Worm (Caenorhabditis elegans) whole organism, young adult: Measurements from ENCODE around the gene B0218.5.

Source experiments
- B0019.2 ChIP-seq: fragments of 200-800 bp; sonication (Bioruptor generic); conservative IDR thresholded peaks from 2 replicates; pipeline ENCODE4 v1.3.6; 2022; ENCODE audit warnings: missing genetic modification reagents, missing genetic modification characterization, missing compliant biosample characterization
- B0261.1 ChIP-seq: sonication (generic microtip); optimal IDR thresholded peaks from 2 replicates; lab custom pipeline; 2016; ENCODE audit warnings: mild to moderate bottlenecking, missing genetic modification characterization, moderate library complexity, missing compliant biosample characterization
- F39B2.1 ChIP-seq: fragments of 200-800 bp; sonication (Bioruptor generic); IDR thresholded peaks from 2 replicates; pipeline ENCODE4 v1.3.6; 2022; ENCODE audit warnings: missing genetic modification reagents, missing genetic modification characterization, missing compliant biosample characterization
- F49E8.2 ChIP-seq: sonication (generic microtip); optimal IDR thresholded peaks from 3 replicates; lab custom pipeline; 2017; ENCODE audit warnings: missing genetic modification characterization, mild to moderate bottlenecking, missing compliant biosample characterization, antibody characterized with exemption, moderate library complexity; ENCODE audit not compliant: insufficient read depth
- F52B5.7 ChIP-seq: sonication (generic microtip); optimal IDR thresholded peaks from 2 replicates; lab custom pipeline; 2016; ENCODE audit warnings: mild to moderate bottlenecking, missing genetic modification characterization, missing compliant biosample characterization
- K11D2.4 ChIP-seq: fragments of 200-800 bp; sonication (Bioruptor generic); IDR thresholded peaks from 2 replicates; pipeline ENCODE4 v1.3.6; 2022; ENCODE audit warnings: missing genetic modification reagents, missing genetic modification characterization, missing compliant biosample characterization
- K12H6.12 ChIP-seq: fragments of 200-800 bp; sonication (Bioruptor generic); optimal IDR thresholded peaks from 2 replicates; lab custom pipeline; 2018; ENCODE audit warnings: mild to moderate bottlenecking, missing genetic modification characterization, missing compliant biosample characterization
- Y53G8AR.9 ChIP-seq: fragments of 200-800 bp; sonication (Bioruptor generic); conservative IDR thresholded peaks from 2 replicates; pipeline ENCODE4 v1.3.6; 2022; ENCODE audit warnings: missing genetic modification reagents, missing genetic modification characterization, missing compliant biosample characterization
- ZK185.1 ChIP-seq: sonication (generic microtip); optimal IDR thresholded peaks from 2 replicates; lab custom pipeline; 2016; ENCODE audit warnings: mild to moderate bottlenecking, missing genetic modification characterization, missing compliant biosample characterization; ENCODE audit not compliant: poor library complexity, severe bottlenecking
- ama-1 ChIP-seq, 3 experiments: fragments of 150-350 bp in 1 of 3; sonication (generic microtip) in 2 of 3; optimal IDR thresholded peaks; 2 replicates each; lab custom pipeline; 2014 to 2018; ENCODE audit warnings: missing biosample characterization in 2 of 3, missing genetic modification characterization in 2 of 3, missing genetic modification reagents in 2 of 3
- atf-7 ChIP-seq: sonication (generic microtip); optimal IDR thresholded peaks from 2 replicates; lab custom pipeline; 2017; ENCODE audit warnings: mild to moderate bottlenecking, missing genetic modification characterization, missing compliant biosample characterization
- attf-3 ChIP-seq: fragments of 200-800 bp; sonication (Bioruptor generic); conservative IDR thresholded peaks from 2 replicates; pipeline ENCODE4 v1.3.6; 2022; ENCODE audit warnings: missing genetic modification reagents, missing genetic modification characterization, missing compliant biosample characterization
- attf-5 ChIP-seq: fragments of 200-800 bp; sonication (Bioruptor generic); optimal IDR thresholded peaks from 2 replicates; lab custom pipeline; 2018; ENCODE audit warnings: mild to moderate bottlenecking, missing genetic modification characterization, missing compliant biosample characterization
- attf-6 ChIP-seq: fragments of 200-800 bp; sonication (Bioruptor generic); IDR thresholded peaks from 2 replicates; pipeline ENCODE4 v1.3.6; 2022; ENCODE audit warnings: missing genetic modification reagents, missing genetic modification characterization, missing compliant biosample characterization
- cebp-1 ChIP-seq, 2 experiments: fragments of 200-800 bp in 1 of 2; sonication (Bioruptor generic) in 1 of 2; sonication (generic microtip) in 1 of 2; IDR thresholded peaks in 1 of 2; optimal IDR thresholded peaks in 1 of 2; 2 replicates each; pipeline versions ENCODE4 v1.3.6 to Lab custom; 2017 to 2022; ENCODE audit warnings: missing compliant biosample characterization in 2 of 2, missing genetic modification characterization in 2 of 2, mild to moderate bottlenecking in 1 of 2, missing genetic modification reagents in 1 of 2, moderate library complexity in 1 of 2
- cebp-2 ChIP-seq: fragments of 200-800 bp; sonication (Bioruptor generic); IDR thresholded peaks from 2 replicates; pipeline ENCODE4 v1.3.6; 2022; ENCODE audit warnings: missing genetic modification characterization, missing compliant biosample characterization
- ceh-27 ChIP-seq: fragments of 200-800 bp; sonication (Bioruptor generic); optimal IDR thresholded peaks from 2 replicates; lab custom pipeline; 2018; ENCODE audit warnings: mild to moderate bottlenecking, missing genetic modification characterization, moderate library complexity, missing compliant biosample characterization
- ceh-40 ChIP-seq: fragments of 200-800 bp; sonication (Bioruptor generic); IDR thresholded peaks from 2 replicates; pipeline ENCODE4 v1.3.6; 2022; ENCODE audit warnings: missing genetic modification characterization, missing compliant biosample characterization
- dox-1 ChIP-seq: fragments of 200-800 bp; sonication (Bioruptor generic); IDR thresholded peaks from 2 replicates; pipeline ENCODE4 v1.3.6; 2022; ENCODE audit warnings: missing genetic modification reagents, missing genetic modification characterization, missing compliant biosample characterization
- egl-44 ChIP-seq: fragments of 200-800 bp; sonication (Bioruptor generic); IDR thresholded peaks from 2 replicates; pipeline ENCODE4 v1.3.6; 2022; ENCODE audit warnings: missing genetic modification reagents, missing genetic modification characterization, missing compliant biosample characterization
- ekl-4 ChIP-seq: fragments of 200-800 bp; sonication (Bioruptor generic); IDR thresholded peaks from 2 replicates; pipeline ENCODE4 v1.3.6; 2022; ENCODE audit warnings: missing genetic modification reagents, missing genetic modification characterization, missing compliant biosample characterization
- ets-4 ChIP-seq: fragments of 200-800 bp; sonication (Bioruptor generic); optimal IDR thresholded peaks from 2 replicates; lab custom pipeline; 2018; ENCODE audit warnings: mild to moderate bottlenecking, missing genetic modification characterization, missing compliant biosample characterization
- fkh-3 ChIP-seq: sonication (generic microtip); optimal IDR thresholded peaks from 2 replicates; lab custom pipeline; 2016; ENCODE audit warnings: mild to moderate bottlenecking, missing genetic modification characterization, missing compliant biosample characterization
- hmg-1.2 ChIP-seq: fragments of 200-800 bp; sonication (Bioruptor generic); IDR thresholded peaks from 2 replicates; pipeline ENCODE4 v1.3.6; 2022; ENCODE audit warnings: missing genetic modification reagents, missing genetic modification characterization, missing compliant biosample characterization
- hmg-20 ChIP-seq: fragments of 200-800 bp; sonication (Bioruptor generic); IDR thresholded peaks from 2 replicates; pipeline ENCODE4 v1.3.6; 2022; ENCODE audit warnings: missing genetic modification reagents, missing genetic modification characterization, missing compliant biosample characterization
- hrde-1 ChIP-seq: sonication (generic microtip); optimal IDR thresholded peaks from 2 replicates; lab custom pipeline; 2016; ENCODE audit warnings: missing genetic modification characterization, mild to moderate bottlenecking, missing compliant biosample characterization, moderate library complexity, missing genotype, missing genetic modification reagents, borderline replicate concordance
- lag-1 ChIP-seq: fragments of 200-800 bp; sonication (Bioruptor generic); IDR thresholded peaks from 2 replicates; pipeline ENCODE4 v1.3.6; 2022; ENCODE audit warnings: missing genetic modification reagents, missing genetic modification characterization, missing compliant biosample characterization
- lin-26 ChIP-seq: fragments of 200-800 bp; sonication (Bioruptor generic); IDR thresholded peaks from 2 replicates; pipeline ENCODE4 v1.3.6; 2022; ENCODE audit warnings: missing genetic modification reagents, missing genetic modification characterization, missing compliant biosample characterization
- lin-40 ChIP-seq: sonication (generic microtip); optimal IDR thresholded peaks from 2 replicates; lab custom pipeline; 2016; ENCODE audit warnings: missing genetic modification characterization, mild to moderate bottlenecking, missing compliant biosample characterization, missing genotype, missing genetic modification reagents
- madf-10 ChIP-seq: sonication (generic microtip); optimal IDR thresholded peaks from 2 replicates; lab custom pipeline; 2016; ENCODE audit warnings: mild to moderate bottlenecking, missing genetic modification characterization, missing compliant biosample characterization
- mxl-1 ChIP-seq: sonication (generic microtip); optimal IDR thresholded peaks from 2 replicates; lab custom pipeline; 2016; ENCODE audit warnings: missing genetic modification characterization, missing compliant biosample characterization
- nfya-2 ChIP-seq: fragments of 200-800 bp; sonication (Bioruptor generic); IDR thresholded peaks from 2 replicates; pipeline ENCODE4 v1.3.6; 2022; ENCODE audit warnings: missing genetic modification reagents, missing genetic modification characterization, missing compliant biosample characterization
- nfyb-1 ChIP-seq: fragments of 200-800 bp; sonication (Bioruptor generic); IDR thresholded peaks from 2 replicates; pipeline ENCODE4 v1.3.6; 2022; ENCODE audit warnings: missing genetic modification reagents, missing genetic modification characterization, missing compliant biosample characterization
- nhr-80 ChIP-seq: sonication (generic microtip); optimal IDR thresholded peaks from 2 replicates; lab custom pipeline; 2016; ENCODE audit warnings: missing genetic modification characterization, missing compliant biosample characterization
- nhr-90 ChIP-seq: sonication (generic microtip); optimal IDR thresholded peaks from 2 replicates; lab custom pipeline; 2016; ENCODE audit warnings: missing genotype, mild to moderate bottlenecking, missing genetic modification characterization, missing compliant biosample characterization
- pbrm-1 ChIP-seq: fragments of 200-800 bp; sonication (Bioruptor generic); IDR thresholded peaks from 2 replicates; pipeline ENCODE4 v1.3.6; 2022; ENCODE audit warnings: missing genetic modification reagents, missing genetic modification characterization, missing compliant biosample characterization
- repo-1 ChIP-seq: sonication (generic microtip); optimal IDR thresholded peaks from 2 replicates; lab custom pipeline; 2017; ENCODE audit warnings: mild to moderate bottlenecking, missing genetic modification characterization, missing compliant biosample characterization
- rpc-1 ChIP-seq, 2 experiments: fragments of 150-350 bp in 1 of 2; sonication (generic microtip) in 1 of 2; optimal IDR thresholded peaks; 2 replicates each; lab custom pipeline; 2014 to 2018; ENCODE audit warnings: missing biosample characterization in 1 of 2, missing genetic modification characterization in 1 of 2, missing genetic modification reagents in 1 of 2, missing genotype in 1 of 2
- sdz-38 ChIP-seq: sonication (generic microtip); optimal IDR thresholded peaks from 2 replicates; lab custom pipeline; 2016; ENCODE audit warnings: missing genotype, missing genetic modification characterization, missing compliant biosample characterization
- sea-2 ChIP-seq: fragments of 200-800 bp; sonication (Bioruptor generic); IDR thresholded peaks from 2 replicates; pipeline ENCODE4 v1.3.6; 2022; ENCODE audit warnings: missing genetic modification characterization, missing compliant biosample characterization
- snpc-1.3 ChIP-seq: sonication (generic microtip); optimal IDR thresholded peaks from 2 replicates; lab custom pipeline; 2017; ENCODE audit warnings: missing genetic modification characterization, mild to moderate bottlenecking, missing compliant biosample characterization, antibody characterized with exemption, moderate library complexity, missing genotype, missing genetic modification reagents; ENCODE audit not compliant: insufficient read depth
- sptf-2 ChIP-seq: fragments of 200-800 bp; sonication (Bioruptor generic); optimal IDR thresholded peaks from 2 replicates; lab custom pipeline; 2018; ENCODE audit warnings: mild to moderate bottlenecking, missing genetic modification characterization, missing compliant biosample characterization
- tbp1 ChIP-seq: fragments of 200-800 bp; sonication (Bioruptor generic); optimal IDR thresholded peaks from 2 replicates; lab custom pipeline; 2018; ENCODE audit warnings: mild to moderate bottlenecking, missing genetic modification characterization, missing compliant biosample characterization
- tbx-9 ChIP-seq: sonication (generic microtip); optimal IDR thresholded peaks from 2 replicates; lab custom pipeline; 2016; ENCODE audit warnings: borderline replicate concordance, missing genetic modification characterization, inconsistent platforms, missing compliant biosample characterization
- zfh-2 ChIP-seq: fragments of 200-800 bp; sonication (Bioruptor generic); conservative IDR thresholded peaks from 2 replicates; pipeline ENCODE4 v1.3.6; 2022; ENCODE audit warnings: missing genetic modification reagents, missing genetic modification characterization, missing compliant biosample characterization
- ztf-28 ChIP-seq: fragments of 200-800 bp; sonication (Bioruptor generic); IDR thresholded peaks from 2 replicates; pipeline ENCODE4 v1.3.6; 2022; ENCODE audit warnings: missing genetic modification reagents, missing genetic modification characterization, missing compliant biosample characterization

B0218.5 gene

ce11 chrIV:8136005-8136512, 21.0 kb downstream of the B0218.5 start, which contains the start of the genes isp-1 and islo-1 (continued):
- no peak for TF ChIP-seq nhr-90
- no peak for TF ChIP-seq ets-4
- no peak for TF ChIP-seq F39B2.1 (GFP tag; lab: Robert Waterston, UW)
- TF ChIP-seq lag-1 (GFP tag; lab: Robert Waterston, UW) = no peak
- TF ChIP-seq hmg-20 (GFP tag; lab: Robert Waterston, UW) = no peak
- no peak for TF ChIP-seq sptf-2 (GFP tag; lab: Kevin White, UChicago)
- TF ChIP-seq hrde-1 = no peak
- TF ChIP-seq fkh-3 (tag; lab: Kevin White, UChicago) = no peak
- TF ChIP-seq F52B5.7 (tag; lab: Kevin White, UChicago) = no peak
- no peak for TF ChIP-seq egl-44
- TF ChIP-seq ama-1 (optimal IDR thresholded peaks at IDR 0.05; lab: Kevin White, UChicago) = no peak
- no peak for TF ChIP-seq ama-1 (GFP tag; optimal IDR thresholded peaks at IDR 0.05; lab: Kevin White, UChicago)
- TF ChIP-seq B0019.2 (GFP tag; lab: Robert Waterston, UW) = no peak
- TF ChIP-seq mxl-1 (tag; lab: Kevin White, UChicago) = no peak
- no peak for TF ChIP-seq atf-7 (tag; lab: Kevin White, UChicago)
- no peak for TF ChIP-seq attf-3 (GFP tag; lab: Robert Waterston, UW)
- TF ChIP-seq ekl-4 (GFP tag; lab: Robert Waterston, UW) = no peak
- TF ChIP-seq attf-6 (GFP tag; lab: Robert Waterston, UW) = no peak

DNA sequence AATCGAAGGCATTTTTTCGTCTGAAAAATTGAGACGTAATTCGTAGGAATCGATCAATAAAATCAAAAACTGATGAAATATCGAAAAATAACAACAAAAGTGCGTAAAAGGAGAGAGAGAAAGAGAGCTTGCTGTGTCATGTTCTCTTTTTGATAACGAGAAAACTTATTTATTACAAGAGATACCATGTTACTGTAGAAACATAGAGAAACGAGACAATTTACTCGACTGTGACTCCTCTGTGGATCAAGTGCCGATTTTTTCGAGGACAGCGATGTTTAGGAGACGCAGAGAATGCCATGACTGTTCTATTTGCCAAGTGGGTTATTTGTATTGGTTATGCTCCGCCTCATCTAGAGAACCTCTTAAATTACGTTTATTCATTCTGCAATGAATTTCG, 23.5 kb downstream of the B0218.5 start, which contains the start of gene sph-1:
TSS of gene sph-1 (minus strand) at position 23 of the 400 bp plus-strand sequence.
- TF ChIP-seq pbrm-1 (GFP tag; lab: Robert Waterston, UW) = no peak
- no peak for TF ChIP-seq rpc-1 (optimal IDR thresholded peaks at IDR 0.05; lab: Kevin White, UChicago)
- no peak for TF ChIP-seq rpc-1 (tag; optimal IDR thresholded peaks at IDR 0.05; lab: Kevin White, UChicago)
- no peak for TF ChIP-seq nfya-2 (GFP tag; lab: Robert Waterston, UW)
- no peak for TF ChIP-seq sdz-38
- peak; percentile 0 for TF ChIP-seq tbp1 (GFP tag; lab: Kevin White, UChicago)
- TF ChIP-seq ceh-40 (GFP tag; lab: Robert Waterston, UW) = no peak
- no peak for TF ChIP-seq ztf-28 (GFP tag; lab: Robert Waterston, UW)
- peak; percentile 47; the same call in 1 of the 2 replicates for TF ChIP-seq hmg-1.2 (GFP tag; lab: Robert Waterston, UW)
- peak; percentile 42 for TF ChIP-seq madf-10 (tag; lab: Kevin White, UChicago)
- TF ChIP-seq lin-40 = peak; percentile 30
- peak; percentile 4 for TF ChIP-seq snpc-1.3 (tag; lab: Kevin White, UChicago)
- TF ChIP-seq K11D2.4 = no peak
- peak; percentile 69 for TF ChIP-seq nhr-80 (tag; lab: Kevin White, UChicago)
- TF ChIP-seq K12H6.12 (tag; lab: Kevin White, UChicago) = no peak
- 0 out of 2 replicates have a peak, but pooled peaks have one; percentile 15 for TF ChIP-seq lin-26
- peak; percentile 51 for TF ChIP-seq repo-1 (tag; lab: Kevin White, UChicago)
- no peak for TF ChIP-seq F49E8.2 (tag; lab: Kevin White, UChicago)
- 0 out of 2 replicates have a peak, but pooled peaks have one; percentile 26 for TF ChIP-seq dox-1
- TF ChIP-seq Y53G8AR.9 = no peak
- no peak for TF ChIP-seq cebp-2 (GFP tag; lab: Robert Waterston, UW)
- no peak for TF ChIP-seq sea-2
- no peak for TF ChIP-seq zfh-2 (GFP tag; lab: Robert Waterston, UW)
- TF ChIP-seq tbx-9 (tag; lab: Kevin White, UChicago) = no peak
- no peak for TF ChIP-seq B0261.1
- TF ChIP-seq cebp-1 (GFP tag; IDR thresholded peaks at IDR 0.05; lab: Robert Waterston, UW) = no peak
- TF ChIP-seq cebp-1 (tag; optimal IDR thresholded peaks at IDR 0.05; lab: Kevin White, UChicago) = peak; percentile 57
- no peak for TF ChIP-seq ZK185.1
- TF ChIP-seq ceh-27 (GFP tag; lab: Kevin White, UChicago) = peak; percentile 3
- TF ChIP-seq F52B5.7 (tag; lab: Kevin White, UChicago) = no peak
- TF ChIP-seq nfyb-1 (GFP tag; lab: Robert Waterston, UW) = 0 out of 2 replicates have a peak, but pooled peaks have one; percentile 13
- peak; percentile 48 for TF ChIP-seq attf-5 (GFP tag; lab: Kevin White, UChicago)
- no peak for TF ChIP-seq fkh-3 (tag; lab: Kevin White, UChicago)
